Worm (Caenorhabditis elegans): ENCODE measurements around the gene frpr-9.

frpr-9 gene

DNA sequence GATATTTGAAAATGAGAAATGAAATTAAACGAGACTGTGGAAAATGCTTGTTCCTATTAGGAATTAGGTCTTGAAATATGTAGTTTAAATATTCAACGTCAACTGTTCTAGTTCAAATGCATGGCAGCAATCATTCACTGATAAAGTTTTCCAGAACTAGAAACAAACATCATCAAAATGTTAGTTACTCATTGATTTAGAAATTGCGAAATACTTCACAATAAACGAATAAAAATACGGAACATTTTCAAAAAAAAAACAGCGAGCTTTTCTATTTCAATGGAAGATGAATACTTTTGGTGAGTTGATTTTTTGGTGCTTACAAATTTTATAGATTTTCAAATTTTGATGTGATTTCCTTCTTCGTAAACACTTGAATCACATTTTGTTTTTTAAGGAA lies 50.6 kb downstream of the frpr-9 start, which contains the start of gene C45B11.2:
Gene C45B11.2 (plus strand): TSS at position 173 of the 400 bp plus-strand sequence.
- TF ChIP-seq nhr-47 (tag; optimal IDR thresholded peaks at IDR 0.05) (no peak), nhr-77 (tag; optimal IDR thresholded peaks at IDR 0.05) (no peak), unc-86 (tag; optimal IDR thresholded peaks at IDR 0.05) (no peak), aly-2 (tag; optimal IDR thresholded peaks at IDR 0.05) (no peak), nhr-85 (tag) (no peak), lin-39 (tag; optimal IDR thresholded peaks at IDR 0.05) (no peak), mab-9 (GFP tag; IDR thresholded peaks at IDR 0.05) (no peak), pag-3 (tag; optimal IDR thresholded peaks at IDR 0.05; ENCODE audit: borderline replicate concordance, insufficient read depth) (no peak), ceh-88 (GFP tag; IDR thresholded peaks at IDR 0.05) (no peak), hlh-4 (tag; optimal IDR thresholded peaks at IDR 0.05) (no peak), ets-5 (GFP tag; IDR thresholded peaks at IDR 0.05) (no peak), nhr-76 (tag; optimal IDR thresholded peaks at IDR 0.05) (no peak), mef-2 (tag; optimal IDR thresholded peaks at IDR 0.05) (no peak), fkh-4 (tag; optimal IDR thresholded peaks at IDR 0.05; ENCODE audit: borderline replicate concordance) (no peak), F16B12.6 (tag; optimal IDR thresholded peaks at IDR 0.05) (no peak), lin-13 (GFP tag; optimal IDR thresholded peaks at IDR 0.05) (no peak), lin-35 (GFP tag; optimal IDR thresholded peaks at IDR 0.05) (no peak), C16A3.4 (tag; optimal IDR thresholded peaks at IDR 0.05) (no peak), aha-1 (tag; optimal IDR thresholded peaks at IDR 0.05) (no peak), isw-1 (GFP tag; IDR thresholded peaks at IDR 0.05) (no peak)

DNA sequence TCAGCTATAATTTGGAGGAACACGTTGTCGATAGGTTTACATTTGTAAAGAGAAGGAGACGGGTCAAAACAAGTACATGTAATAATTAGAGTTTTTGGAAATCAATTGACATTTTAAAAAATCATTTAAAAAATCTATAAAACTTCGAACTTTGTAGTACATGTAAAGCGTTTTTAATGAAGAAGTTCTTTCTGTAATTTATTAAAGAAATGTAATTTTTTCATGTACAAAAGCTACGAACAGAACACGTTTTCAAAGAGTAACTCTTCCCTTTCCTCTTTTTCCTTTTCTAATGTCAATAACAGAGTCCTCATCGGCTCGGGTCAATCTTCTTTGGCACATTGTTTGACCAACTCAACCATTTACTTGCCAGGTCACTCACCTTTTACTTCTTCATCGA lies 51.9 kb downstream of the frpr-9 start, which contains the start of gene C45B11.6:
Gene C45B11.6 (plus strand): TSS at position 301 of the 400 bp plus-strand sequence.
- TF ChIP-seq dpl-1 (GFP tag; optimal IDR thresholded peaks at IDR 0.05): no peak

Data from whole organism, L1 larva.